Worm (Caenorhabditis elegans) whole organism, young adult: ENCODE measurements around the gene abhd-5.2.
A peak's percentile ranks its signal among the peaks of the same experiment; 100 is the strongest.

Source experiments
- B0035.1 ChIP-seq: sonication (generic microtip); optimal IDR thresholded peaks from 2 replicates; lab custom pipeline; 2016; ENCODE audit warnings: missing genetic modification characterization, mild to moderate bottlenecking, missing compliant biosample characterization, missing genotype, missing genetic modification reagents
- F10E7.11 ChIP-seq: sonication (generic microtip); optimal IDR thresholded peaks from 2 replicates; lab custom pipeline; 2017; ENCODE audit warnings: mild to moderate bottlenecking, missing genetic modification characterization, moderate library complexity, missing compliant biosample characterization
- F49E8.2 ChIP-seq: sonication (generic microtip); optimal IDR thresholded peaks from 3 replicates; lab custom pipeline; 2017; ENCODE audit warnings: missing genetic modification characterization, mild to moderate bottlenecking, missing compliant biosample characterization, antibody characterized with exemption, moderate library complexity; ENCODE audit not compliant: insufficient read depth
- F57A8.1 ChIP-seq: fragments of 200-800 bp; sonication (Bioruptor generic); optimal IDR thresholded peaks from 2 replicates; lab custom pipeline; 2018; ENCODE audit warnings: mild to moderate bottlenecking, missing genetic modification characterization, moderate library complexity, missing compliant biosample characterization
- K11D2.4 ChIP-seq: fragments of 200-800 bp; sonication (Bioruptor generic); IDR thresholded peaks from 2 replicates; pipeline ENCODE4 v1.3.6; 2022; ENCODE audit warnings: missing genetic modification reagents, missing genetic modification characterization, missing compliant biosample characterization
- K12H6.12 ChIP-seq: fragments of 200-800 bp; sonication (Bioruptor generic); optimal IDR thresholded peaks from 2 replicates; lab custom pipeline; 2018; ENCODE audit warnings: mild to moderate bottlenecking, missing genetic modification characterization, missing compliant biosample characterization
- T07F8.4 ChIP-seq: sonication (generic microtip); optimal IDR thresholded peaks from 2 replicates; lab custom pipeline; 2016; ENCODE audit warnings: mild to moderate bottlenecking, missing genetic modification characterization, moderate library complexity, missing compliant biosample characterization
- Y67H2A.10 ChIP-seq: fragments of 200-800 bp; sonication (Bioruptor generic); conservative IDR thresholded peaks from 2 replicates; pipeline ENCODE4 v1.3.6; 2022; ENCODE audit warnings: missing genetic modification reagents, missing genetic modification characterization, missing compliant biosample characterization
- attf-5 ChIP-seq: fragments of 200-800 bp; sonication (Bioruptor generic); optimal IDR thresholded peaks from 2 replicates; lab custom pipeline; 2018; ENCODE audit warnings: mild to moderate bottlenecking, missing genetic modification characterization, missing compliant biosample characterization
- ccch-3 ChIP-seq: fragments of 200-800 bp; sonication (Bioruptor generic); optimal IDR thresholded peaks from 2 replicates; lab custom pipeline; 2018; ENCODE audit warnings: mild to moderate bottlenecking, missing genetic modification characterization, missing compliant biosample characterization
- cebp-1 ChIP-seq, 2 experiments: fragments of 200-800 bp in 1 of 2; sonication (Bioruptor generic) in 1 of 2; sonication (generic microtip) in 1 of 2; IDR thresholded peaks in 1 of 2; optimal IDR thresholded peaks in 1 of 2; 2 replicates each; pipeline versions ENCODE4 v1.3.6 to Lab custom; 2017 to 2022; ENCODE audit warnings: missing compliant biosample characterization in 2 of 2, missing genetic modification characterization in 2 of 2, mild to moderate bottlenecking in 1 of 2, missing genetic modification reagents in 1 of 2, moderate library complexity in 1 of 2
- ceh-27 ChIP-seq: fragments of 200-800 bp; sonication (Bioruptor generic); optimal IDR thresholded peaks from 2 replicates; lab custom pipeline; 2018; ENCODE audit warnings: mild to moderate bottlenecking, missing genetic modification characterization, moderate library complexity, missing compliant biosample characterization
- chd-7 ChIP-seq: sonication (generic microtip); optimal IDR thresholded peaks from 2 replicates; lab custom pipeline; 2016; ENCODE audit warnings: mild to moderate bottlenecking, missing genetic modification characterization, moderate library complexity, missing compliant biosample characterization
- dox-1 ChIP-seq: fragments of 200-800 bp; sonication (Bioruptor generic); IDR thresholded peaks from 2 replicates; pipeline ENCODE4 v1.3.6; 2022; ENCODE audit warnings: missing genetic modification reagents, missing genetic modification characterization, missing compliant biosample characterization
- egl-18 ChIP-seq: fragments of 200-800 bp; sonication (Bioruptor generic); IDR thresholded peaks from 2 replicates; pipeline ENCODE4 v1.3.6; 2022; ENCODE audit warnings: missing genetic modification reagents, missing genetic modification characterization, missing compliant biosample characterization
- fkh-3 ChIP-seq: sonication (generic microtip); optimal IDR thresholded peaks from 2 replicates; lab custom pipeline; 2016; ENCODE audit warnings: mild to moderate bottlenecking, missing genetic modification characterization, missing compliant biosample characterization
- gei-17 ChIP-seq: fragments of 200-800 bp; sonication (Bioruptor generic); optimal IDR thresholded peaks from 2 replicates; lab custom pipeline; 2018; ENCODE audit warnings: mild to moderate bottlenecking, missing genetic modification characterization, missing compliant biosample characterization
- hmg-1.2 ChIP-seq: fragments of 200-800 bp; sonication (Bioruptor generic); IDR thresholded peaks from 2 replicates; pipeline ENCODE4 v1.3.6; 2022; ENCODE audit warnings: missing genetic modification reagents, missing genetic modification characterization, missing compliant biosample characterization
- hrde-1 ChIP-seq: sonication (generic microtip); optimal IDR thresholded peaks from 2 replicates; lab custom pipeline; 2016; ENCODE audit warnings: missing genetic modification characterization, mild to moderate bottlenecking, missing compliant biosample characterization, moderate library complexity, missing genotype, missing genetic modification reagents, borderline replicate concordance
- hsf-1 ChIP-seq: fragments of 200-800 bp; sonication (Bioruptor generic); IDR thresholded peaks from 2 replicates; pipeline ENCODE4 v1.3.6; 2022; ENCODE audit warnings: missing genetic modification reagents, missing genetic modification characterization, missing compliant biosample characterization
- lin-35 ChIP-seq, 3 experiments: fragments of 150-350 bp in 2 of 3; sonication (generic microtip) in 1 of 3; optimal IDR thresholded peaks; 2 replicates each; lab custom pipeline; 2014 to 2018; ENCODE audit warnings: missing biosample characterization in 3 of 3, missing genetic modification characterization in 3 of 3, missing genetic modification reagents in 3 of 3
- lin-40 ChIP-seq: sonication (generic microtip); optimal IDR thresholded peaks from 2 replicates; lab custom pipeline; 2016; ENCODE audit warnings: missing genetic modification characterization, mild to moderate bottlenecking, missing compliant biosample characterization, missing genotype, missing genetic modification reagents
- lin-54 ChIP-seq: fragments of 200-800 bp; sonication (Bioruptor generic); optimal IDR thresholded peaks from 2 replicates; lab custom pipeline; 2018; ENCODE audit warnings: mild to moderate bottlenecking, missing genetic modification characterization, missing compliant biosample characterization
- nhr-80 ChIP-seq: sonication (generic microtip); optimal IDR thresholded peaks from 2 replicates; lab custom pipeline; 2016; ENCODE audit warnings: missing genetic modification characterization, missing compliant biosample characterization
- nhr-90 ChIP-seq: sonication (generic microtip); optimal IDR thresholded peaks from 2 replicates; lab custom pipeline; 2016; ENCODE audit warnings: missing genotype, mild to moderate bottlenecking, missing genetic modification characterization, missing compliant biosample characterization
- pha-4 ChIP-seq: fragments of 150-350 bp; sonication (generic microtip); optimal IDR thresholded peaks from 2 replicates; lab custom pipeline; 2014; ENCODE audit warnings: missing biosample characterization, missing genetic modification reagents, missing genetic modification characterization
- rcor-1 ChIP-seq: fragments of 200-800 bp; sonication (Bioruptor generic); IDR thresholded peaks from 2 replicates; pipeline ENCODE4 v1.3.6; 2022; ENCODE audit warnings: missing genetic modification reagents, missing genetic modification characterization, missing compliant biosample characterization
- snpc-1.1 ChIP-seq: sonication (generic microtip); optimal IDR thresholded peaks from 2 replicates; lab custom pipeline; 2017; ENCODE audit warnings: missing genetic modification characterization, mild to moderate bottlenecking, missing compliant biosample characterization, antibody characterized with exemption, moderate library complexity, missing genotype, missing genetic modification reagents; ENCODE audit not compliant: insufficient read depth
- snpc-4 ChIP-seq, 5 experiments: fragments of 150-350 bp in 1 of 5; sonication (generic microtip) in 4 of 5; optimal IDR thresholded peaks; 2 replicates each; lab custom pipeline; 2014 to 2018; ENCODE audit warnings: missing genetic modification characterization in 5 of 5, missing biosample characterization in 3 of 5, antibody characterized with exemption in 2 of 5, mild to moderate bottlenecking in 2 of 5, missing compliant biosample characterization in 2 of 5, missing genotype in 2 of 5, moderate library complexity in 2 of 5, missing genetic modification reagents in 1 of 5
- somi-1 ChIP-seq: fragments of 200-800 bp; sonication (Bioruptor generic); optimal IDR thresholded peaks from 2 replicates; lab custom pipeline; 2018; ENCODE audit warnings: mild to moderate bottlenecking, missing genetic modification characterization, missing compliant biosample characterization
- xnd-1 ChIP-seq: sonication (generic microtip); optimal IDR thresholded peaks from 2 replicates; lab custom pipeline; 2016; ENCODE audit warnings: missing genotype, missing genetic modification reagents, missing genetic modification characterization, missing compliant biosample characterization
- zfh-2 ChIP-seq: fragments of 200-800 bp; sonication (Bioruptor generic); conservative IDR thresholded peaks from 2 replicates; pipeline ENCODE4 v1.3.6; 2022; ENCODE audit warnings: missing genetic modification reagents, missing genetic modification characterization, missing compliant biosample characterization
- ztf-22 ChIP-seq: fragments of 200-800 bp; sonication (Bioruptor generic); optimal IDR thresholded peaks from 2 replicates; lab custom pipeline; 2018; ENCODE audit warnings: mild to moderate bottlenecking, missing genetic modification characterization, moderate library complexity, missing compliant biosample characterization
- ztf-25 ChIP-seq: fragments of 200-800 bp; sonication (Bioruptor generic); IDR thresholded peaks from 2 replicates; pipeline ENCODE4 v1.3.6; 2022; ENCODE audit warnings: missing genetic modification reagents, missing genetic modification characterization, missing compliant biosample characterization
- ztf-3 ChIP-seq: fragments of 200-800 bp; sonication (Bioruptor generic); optimal IDR thresholded peaks from 2 replicates; lab custom pipeline; 2018; ENCODE audit warnings: mild to moderate bottlenecking, missing genetic modification characterization, missing compliant biosample characterization

abhd-5.2 gene

ce11 chrV:4844591-4844990, at the start of gene abhd-5.2:
Gene abhd-5.2 (plus strand): TSS chrV:4844685.
- peak; percentile 70 for TF ChIP-seq nhr-80
- TF ChIP-seq K12H6.12: peak; percentile 2
- TF ChIP-seq lin-54 (GFP tag; lab: Kevin White, UChicago): peak; percentile 14
- TF ChIP-seq lin-40 (tag; lab: Kevin White, UChicago): peak; percentile 8
- TF ChIP-seq ztf-22: no peak
- no peak for TF ChIP-seq fkh-3 (tag; lab: Kevin White, UChicago)
- TF ChIP-seq F10E7.11 (tag; lab: Kevin White, UChicago): no peak
- TF ChIP-seq xnd-1: no peak
- TF ChIP-seq egl-18 (GFP tag; lab: Robert Waterston, UW): no peak
- no peak for TF ChIP-seq pha-4 (tag; lab: Kevin White, UChicago)
- TF ChIP-seq F57A8.1: no peak
- peak; percentile 81 for TF ChIP-seq hmg-1.2 (GFP tag; lab: Robert Waterston, UW)
- 0 out of 2 replicates have a peak, but pooled peaks have one; percentile 12 for TF ChIP-seq rcor-1 (GFP tag; lab: Robert Waterston, UW)
- no peak for TF ChIP-seq somi-1 (GFP tag; lab: Kevin White, UChicago)
- no peak for TF ChIP-seq ztf-3 (GFP tag; lab: Kevin White, UChicago)
- TF ChIP-seq gei-17 (GFP tag; lab: Kevin White, UChicago): no peak
- TF ChIP-seq K11D2.4 (GFP tag; lab: Robert Waterston, UW): no peak
- TF ChIP-seq hrde-1 (tag; lab: Kevin White, UChicago): no peak
- no peak for TF ChIP-seq nhr-90
- no peak for TF ChIP-seq ceh-27 (GFP tag; lab: Kevin White, UChicago)
- no peak for TF ChIP-seq snpc-4 (GFP tag; optimal IDR thresholded peaks at IDR 0.05; lab: Kevin White, UChicago)
- no peak for TF ChIP-seq snpc-4 (tag; optimal IDR thresholded peaks at IDR 0.05; lab: Kevin White, UChicago)
- TF ChIP-seq F49E8.2 (tag; lab: Kevin White, UChicago): no peak
- peak; percentile 22; the same call in 1 of the 2 replicates for TF ChIP-seq dox-1 (GFP tag; lab: Robert Waterston, UW)
- peak; percentile 67 for TF ChIP-seq attf-5 (GFP tag; lab: Kevin White, UChicago)
- peak; percentile 99 for TF ChIP-seq cebp-1 (GFP tag; IDR thresholded peaks at IDR 0.05; lab: Robert Waterston, UW)
- peak; percentile 100 for TF ChIP-seq cebp-1 (tag; optimal IDR thresholded peaks at IDR 0.05; lab: Kevin White, UChicago)
- TF ChIP-seq ccch-3 (GFP tag; lab: Kevin White, UChicago): no peak
- TF ChIP-seq B0035.1 (tag; lab: Kevin White, UChicago): no peak

- 0 out of 2 replicates have a peak, but pooled peaks have one; percentile 22 for TF ChIP-seq hsf-1 (GFP tag; lab: Robert Waterston, UW)
- no peak for TF ChIP-seq snpc-1.1 (tag; lab: Kevin White, UChicago)
These were observed 43.7 kb upstream of the abhd-5.2 start, which contains the start of gene R02F11.1 for ce11 chrV:4800794-4801193. Gene R02F11.1 (plus strand): TSS chrV:4801094.

ce11 chrV:4801943-4802342, 42.5 kb upstream of the abhd-5.2 start:
- TF ChIP-seq nhr-90 (no peak), T07F8.4 (tag; lab: Kevin White, UChicago) (no peak), ztf-25 (GFP tag; lab: Robert Waterston, UW) (0 out of 2 replicates have a peak, but pooled peaks have one; percentile 10), lin-35 (GFP tag; optimal IDR thresholded peaks at IDR 0.05; lab: Kevin White, UChicago) (no peak), Y67H2A.10 (GFP tag; lab: Robert Waterston, UW) (no peak), chd-7 (tag; lab: Kevin White, UChicago) (no peak), zfh-2 (peak; percentile 71), snpc-4 (GFP tag; optimal IDR thresholded peaks at IDR 0.05; lab: Kevin White, UChicago) (no peak), snpc-4 (tag; optimal IDR thresholded peaks at IDR 0.05; lab: Kevin White, UChicago) (no peak)
